Worm (Caenorhabditis elegans) whole organism, L3 larva: ENCODE data around the gene best-23.

Experiments
- ama-1 ChIP-seq: fragments of 150-350 bp; optimal IDR thresholded peaks from 2 replicates; lab custom pipeline; 2018
- nhr-76 ChIP-seq: fragments of 150-350 bp; sonication (generic microtip); optimal IDR thresholded peaks from 5 replicates; lab custom pipeline; 2014; ENCODE audit warnings: missing biosample characterization, missing genetic modification characterization
- pha-4 ChIP-seq: fragments of 150-350 bp; optimal IDR thresholded peaks from 2 replicates; lab custom pipeline; 2014; ENCODE audit warnings: missing biosample characterization, missing genetic modification reagents, missing genetic modification characterization

DNA sequence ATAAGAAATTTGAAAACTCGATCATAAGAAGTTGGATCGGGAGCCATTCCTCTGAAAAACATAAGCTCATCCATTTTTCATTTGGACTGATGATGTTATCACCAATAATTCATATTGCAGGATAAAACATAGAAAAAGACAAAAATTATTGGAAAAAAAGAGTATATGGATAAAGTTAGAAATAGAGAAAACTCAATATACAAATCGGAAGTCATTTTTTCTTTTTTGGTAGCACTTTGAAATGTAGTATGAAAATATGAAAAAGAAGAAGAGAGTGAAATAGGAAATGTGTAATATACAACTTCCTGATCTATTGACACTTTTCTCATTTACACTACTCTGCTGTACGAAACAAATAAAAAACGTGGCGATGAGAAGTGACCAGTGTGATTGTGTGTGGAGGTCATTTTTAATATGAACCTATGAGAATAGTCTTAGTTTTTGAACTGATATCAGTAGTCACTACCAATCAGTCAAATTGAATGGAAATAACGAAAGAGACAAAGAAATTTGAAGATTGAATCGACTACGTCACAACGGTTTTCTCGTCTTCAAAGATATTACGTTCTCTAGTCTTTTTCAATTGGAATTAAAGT is 39.5 kb upstream of the best-23 start, which contains the start of gene ZK669.5:
- TF ChIP-seq pha-4 (tag; lab: Kevin White, UChicago) = no peak
- no peak for TF ChIP-seq nhr-76
- TF ChIP-seq ama-1 (lab: Kevin White, UChicago) = no peak
